Fruit fly (Drosophila melanogaster): ENCODE results near the gene CG2162.
A peak's percentile ranks its signal among the peaks of the same experiment; 100 is the strongest.

The CG2162 gene

dm6 chr3L:3046325-3047156, 11.5 kb downstream of the CG2162 start, which contains the start of the genes scramb2 and Sk2 (continued):
- TF ChIP-seq CG8765 (GFP tag; IDR thresholded peaks at IDR 0.05), result peak; percentile 85
- TF ChIP-seq CG4360 (GFP tag; IDR thresholded peaks at IDR 0.05), result peak; percentile 75
- peak; percentile 94 for TF ChIP-seq NFAT (GFP tag; IDR thresholded peaks at IDR 0.05)
- peak; percentile 92 for TF ChIP-seq Aef1 (GFP tag; IDR thresholded peaks at IDR 0.05)
- peak; percentile 95 for TF ChIP-seq kah (GFP tag; optimal IDR thresholded peaks at IDR 0.05)
- TF ChIP-seq Hey (tag; optimal IDR thresholded peaks at IDR 0.05), result peak; percentile 73
- peak; percentile 93 for TF ChIP-seq CG7372 (GFP tag; IDR thresholded peaks at IDR 0.05)
- peak; percentile 95 for TF ChIP-seq CG12219 (GFP tag; optimal IDR thresholded peaks at IDR 0.05)
- TF ChIP-seq gfzf (GFP tag; optimal IDR thresholded peaks at IDR 0.05), result peak; percentile 97
- no peak for TF ChIP-seq usp (GFP tag; optimal IDR thresholded peaks at IDR 0.05)
- TF ChIP-seq zen2 (GFP tag; IDR thresholded peaks at IDR 0.05; ENCODE audit: partially characterized antibody), result no peak
- TF ChIP-seq emc (GFP tag; optimal IDR thresholded peaks at IDR 0.05), result peak; percentile 53
- TF ChIP-seq Blimp-1 (GFP tag; optimal IDR thresholded peaks at IDR 0.05), result peak; percentile 91
- TF ChIP-seq zfh2 (GFP tag; optimal IDR thresholded peaks at IDR 0.05), result peak; percentile 79
- no peak for TF ChIP-seq yki (optimal IDR thresholded peaks at IDR 0.05)
- peak; percentile 61 for TF ChIP-seq CG30020 (tag; optimal IDR thresholded peaks at IDR 0.05)
- peak; percentile 95 for TF ChIP-seq Asciz (GFP tag; optimal IDR thresholded peaks at IDR 0.05)
- TF ChIP-seq bab2 (GFP tag; optimal IDR thresholded peaks at IDR 0.05), result peak; percentile 87
- TF ChIP-seq fd64A (GFP tag; optimal IDR thresholded peaks at IDR 0.05), result peak; percentile 95
- peak; percentile 83 to 96 for TF ChIP-seq Hr51 (GFP tag; optimal IDR thresholded peaks at IDR 0.05)
- peak; percentile 43 for TF ChIP-seq shn (GFP tag; optimal IDR thresholded peaks at IDR 0.05)
- TF ChIP-seq Jarid2 (GFP tag; optimal IDR thresholded peaks at IDR 0.05), result peak; percentile 85
- TF ChIP-seq bbx (GFP tag; IDR thresholded peaks at IDR 0.05; ENCODE audit: partially characterized antibody), result no peak
- TF ChIP-seq nom (GFP tag; optimal IDR thresholded peaks at IDR 0.05), result peak; percentile 96
- no peak for TF ChIP-seq CG15479 (GFP tag; optimal IDR thresholded peaks at IDR 0.05)
- peak; percentile 93 for TF ChIP-seq MTF-1 (GFP tag; optimal IDR thresholded peaks at IDR 0.05; ENCODE audit: borderline replicate concordance)
- TF ChIP-seq BtbVII (GFP tag; optimal IDR thresholded peaks at IDR 0.05), result peak; percentile 94
- peak; percentile 95 for TF ChIP-seq CG10209 (GFP tag; optimal IDR thresholded peaks at IDR 0.05)
- TF ChIP-seq Dbx (GFP tag; IDR thresholded peaks at IDR 0.05), result peak; percentile 94
- TF ChIP-seq disco-r (GFP tag; optimal IDR thresholded peaks at IDR 0.05), result peak; percentile 67
- TF ChIP-seq CG12744 (GFP tag; optimal IDR thresholded peaks at IDR 0.05), result peak; percentile 72
- peak; percentile 80 for TF ChIP-seq Lhr (GFP tag; optimal IDR thresholded peaks at IDR 0.05)
- TF ChIP-seq CG9817 (tag; optimal IDR thresholded peaks at IDR 0.05), result peak; percentile 94
- TF ChIP-seq unpg (GFP tag; optimal IDR thresholded peaks at IDR 0.05), result peak; percentile 97
- TF ChIP-seq CG2889 (GFP tag; IDR thresholded peaks at IDR 0.05), result peak; percentile 87; the same call in 2 of the 3 replicates
- TF ChIP-seq CG9437 (GFP tag; optimal IDR thresholded peaks at IDR 0.05), result peak; percentile 89
- TF ChIP-seq Nf-YB (GFP tag; optimal IDR thresholded peaks at IDR 0.05), result peak; percentile 84
- peak; percentile 87 for TF ChIP-seq toy (GFP tag; IDR thresholded peaks at IDR 0.05)
- TF ChIP-seq CG1647 (GFP tag; optimal IDR thresholded peaks at IDR 0.05), result peak; percentile 83
- peak; percentile 96 for TF ChIP-seq CG6813 (GFP tag; optimal IDR thresholded peaks at IDR 0.05)
- peak; percentile 69 for TF ChIP-seq CG10565 (GFP tag; optimal IDR thresholded peaks at IDR 0.05)
- TF ChIP-seq pb (GFP tag; optimal IDR thresholded peaks at IDR 0.05), result peak; percentile 73
- TF ChIP-seq CG4328 (GFP tag; optimal IDR thresholded peaks at IDR 0.05), result peak; percentile 90
- TF ChIP-seq Atf6 (GFP tag; IDR thresholded peaks at IDR 0.05), result peak; percentile 92
- TF ChIP-seq PHDP (tag; optimal IDR thresholded peaks at IDR 0.05), result peak; percentile 96
- TF ChIP-seq E2f2 (GFP tag; IDR thresholded peaks at IDR 0.05), result peak; percentile 78
- peak; percentile 81 for TF ChIP-seq Dad (GFP tag; optimal IDR thresholded peaks at IDR 0.05)
- no peak for TF ChIP-seq Scr (GFP tag; IDR thresholded peaks at IDR 0.05; ENCODE audit: partially characterized antibody)
